Worm (Caenorhabditis elegans) whole organism, L4/young adult: Measurements from ENCODE around the gene acl-13.

Experiments
- W03F9.2 ChIP-seq: fragments of 150-350 bp; optimal IDR thresholded peaks from 2 replicates; lab custom pipeline; 2014; ENCODE audit warnings: missing biosample characterization, missing genetic modification characterization
- dao-5 ChIP-seq: sonication (generic microtip); optimal IDR thresholded peaks from 2 replicates; lab custom pipeline; 2016; ENCODE audit warnings: missing genotype, missing genetic modification characterization, moderate library complexity, missing compliant biosample characterization
- him-1 ChIP-seq: sonication (generic microtip); optimal IDR thresholded peaks from 2 replicates; lab custom pipeline; 2016; ENCODE audit warnings: missing genotype, missing genetic modification reagents, missing genetic modification characterization, missing compliant biosample characterization

Gene acl-13

ce11 chrIV:12456613-12457012, 46.3 kb downstream of the acl-13 start, which contains the start of gene C25G4.7:
C25G4.7 (plus strand) TSS chrIV:12456913.
- TF ChIP-seq W03F9.2 (tag; lab: Kevin White, UChicago) (no peak), him-1 (tag; lab: Kevin White, UChicago) (no peak), dao-5 (tag; lab: Kevin White, UChicago) (no peak)
